Worm (Caenorhabditis elegans): ENCODE measurements around the gene C39D10.7.

DNA sequence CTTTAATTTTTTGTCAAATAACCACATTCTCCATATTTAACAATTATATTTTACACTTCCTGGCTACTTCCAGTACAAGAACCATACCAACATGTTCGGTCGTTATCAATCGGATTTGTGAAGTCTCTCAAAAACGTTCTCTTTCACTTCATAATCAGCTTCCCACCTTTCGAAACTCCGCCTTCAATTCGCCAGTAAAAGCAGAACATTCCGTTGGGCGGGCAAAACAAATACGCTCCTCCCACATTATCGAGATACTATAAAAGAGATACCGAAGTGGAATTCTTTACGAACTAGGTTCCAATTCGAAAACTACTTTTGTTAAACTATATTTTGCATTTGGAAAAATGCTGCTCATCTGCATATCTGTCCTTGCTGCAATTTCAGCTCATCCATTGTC is 16.7 kb upstream of the C39D10.7 start, which contains the start of gene zig-3:
- TF ChIP-seq tlf-1 (GFP tag; optimal IDR thresholded peaks at IDR 0.05) = no peak
- no peak for TF ChIP-seq nfyb-1 (GFP tag; IDR thresholded peaks at IDR 0.05)
- no peak for TF ChIP-seq F55B11.4 (tag; optimal IDR thresholded peaks at IDR 0.05; ENCODE audit: borderline replicate concordance, insufficient read depth)
- TF ChIP-seq mel-28 (tag; optimal IDR thresholded peaks at IDR 0.05; ENCODE audit: borderline replicate concordance) = no peak
- TF ChIP-seq B0035.1 (tag; optimal IDR thresholded peaks at IDR 0.05) = no peak
- TF ChIP-seq pha-4 (tag; optimal IDR thresholded peaks at IDR 0.05) = no peak
